Worm (Caenorhabditis elegans): ENCODE data around the gene bli-6.

- TF ChIP-seq fos-1 (tag; optimal IDR thresholded peaks at IDR 0.05) (no peak), nhr-76 (tag; optimal IDR thresholded peaks at IDR 0.05) (no peak), lin-15B (tag; optimal IDR thresholded peaks at IDR 0.05) (no peak), nhr-11 (tag; optimal IDR thresholded peaks at IDR 0.05) (no peak), elt-1 (tag; optimal IDR thresholded peaks at IDR 0.05) (no peak), nfya-1 (tag; optimal IDR thresholded peaks at IDR 0.05; ENCODE audit: insufficient read depth) (no peak)
Observed at ce11 chrIV:6395190-6395589, 18.3 kb downstream of the bli-6 start.
